Fruit fly (Drosophila melanogaster) whole organism, embryonic: Measurements from ENCODE around the gene CG31445.
A peak's percentile ranks its signal among the peaks of the same experiment; 100 is the strongest.

Source experiments
- Ada2b ChIP-seq: fragments of 200-800 bp; sonication (Bioruptor generic); IDR thresholded peaks from 2 replicates; pipeline ENCODE4 v1.3.6; 2022; ENCODE audit warnings: missing biosample characterization, missing genetic modification characterization
- CG10431 ChIP-seq: fragments of 200-800 bp; sonication (Bioruptor generic); optimal IDR thresholded peaks from 3 replicates; lab custom pipeline; 2018; ENCODE audit warnings: missing biosample characterization, mild to moderate bottlenecking, missing genetic modification characterization
- CG11398 ChIP-seq: fragments of 200-800 bp; sonication (Bioruptor generic); optimal IDR thresholded peaks from 2 replicates; lab custom pipeline; 2016; ENCODE audit warnings: missing biosample characterization, missing genetic modification characterization
- CG11560 ChIP-seq: fragments of 200-800 bp; sonication (Bioruptor generic); IDR thresholded peaks from 3 replicates; pipeline ENCODE4 v1.3.6; 2022; ENCODE audit warnings: missing biosample characterization, missing genetic modification characterization
- CG11723 ChIP-seq: fragments of 200-800 bp; sonication (Bioruptor generic); optimal IDR thresholded peaks from 2 replicates; lab custom pipeline; 2017; ENCODE audit warnings: missing biosample characterization, mild to moderate bottlenecking, missing genetic modification characterization
- CG12104 ChIP-seq: fragments of 200-800 bp; sonication (Bioruptor generic); optimal IDR thresholded peaks from 3 replicates; lab custom pipeline; 2016; ENCODE audit warnings: missing biosample characterization, missing genetic modification characterization
- CG12659 ChIP-seq: fragments of 200-800 bp; sonication (Bioruptor generic); optimal IDR thresholded peaks from 3 replicates; lab custom pipeline; 2017; ENCODE audit warnings: mild to moderate bottlenecking, missing biosample characterization, missing genetic modification reagents, missing genetic modification characterization
- CG14860 ChIP-seq: fragments of 200-800 bp; sonication (Bioruptor generic); IDR thresholded peaks from 3 replicates; pipeline ENCODE4 v1.3.6; 2022; ENCODE audit warnings: missing biosample characterization, missing genetic modification characterization; ENCODE audit not compliant: partially characterized antibody
- CG1529 ChIP-seq: fragments of 200-800 bp; sonication (Bioruptor generic); optimal IDR thresholded peaks from 3 replicates; lab custom pipeline; 2018; ENCODE audit warnings: missing biosample characterization, missing genetic modification characterization
- CG17802 ChIP-seq: fragments of 200-800 bp; sonication (Bioruptor generic); optimal IDR thresholded peaks from 2 replicates; lab custom pipeline; 2018; ENCODE audit warnings: missing biosample characterization, mild to moderate bottlenecking, missing genetic modification characterization, moderate library complexity
- CG8281 ChIP-seq: fragments of 200-800 bp; sonication (Bioruptor generic); optimal IDR thresholded peaks from 2 replicates; lab custom pipeline; 2018; ENCODE audit warnings: missing biosample characterization, mild to moderate bottlenecking, missing genetic modification characterization, moderate library complexity
- CG9932 ChIP-seq: fragments of 200-800 bp; sonication (Bioruptor generic); IDR thresholded peaks from 2 replicates; pipeline ENCODE4 v1.3.6; 2022; ENCODE audit warnings: missing biosample characterization, missing genetic modification characterization
- Dfd ChIP-seq, 2 experiments: fragments of >200 bp; optimal IDR thresholded peaks; 2 replicates each; lab custom pipeline; 2017; ENCODE audit warnings: missing biosample characterization in 2 of 2, missing genetic modification characterization in 2 of 2
- Doc2 ChIP-seq: fragments of 200-800 bp; sonication (Bioruptor generic); IDR thresholded peaks from 2 replicates; pipeline ENCODE4 v1.3.6; 2022; ENCODE audit warnings: missing biosample characterization, missing genetic modification characterization
- NFAT ChIP-seq: fragments of 200-800 bp; sonication (Bioruptor generic); IDR thresholded peaks from 2 replicates; pipeline ENCODE4 v1.3.6; 2022; ENCODE audit warnings: missing biosample characterization, missing genetic modification characterization
- Oaz ChIP-seq: fragments of 200-800 bp; sonication (Bioruptor generic); IDR thresholded peaks from 2 replicates; pipeline ENCODE4 v1.3.6; 2022; ENCODE audit warnings: missing biosample characterization, missing genetic modification characterization
- Ptx1 ChIP-seq: fragments of 200-800 bp; sonication (Bioruptor generic); IDR thresholded peaks from 2 replicates; pipeline ENCODE4 v1.3.6; 2022; ENCODE audit warnings: missing biosample characterization, missing genetic modification characterization
- Usf ChIP-seq: fragments of 200-800 bp; sonication (Bioruptor generic); optimal IDR thresholded peaks from 2 replicates; lab custom pipeline; 2017; ENCODE audit warnings: missing genotype, missing biosample characterization, missing genetic modification characterization
- Xbp1 ChIP-seq: fragments of 200-800 bp; sonication (Bioruptor generic); optimal IDR thresholded peaks from 3 replicates; lab custom pipeline; 2016; ENCODE audit warnings: missing biosample characterization, mild to moderate bottlenecking, missing genetic modification characterization
- ash1 ChIP-seq: fragments of 200-800 bp; sonication (Bioruptor generic); optimal IDR thresholded peaks from 2 replicates; lab custom pipeline; 2018; ENCODE audit warnings: missing biosample characterization, mild to moderate bottlenecking, missing genetic modification characterization
- cg ChIP-seq: fragments of 200-800 bp; sonication (Bioruptor generic); optimal IDR thresholded peaks from 3 replicates; lab custom pipeline; 2019; ENCODE audit warnings: missing biosample characterization, mild to moderate bottlenecking, missing genetic modification characterization, moderate library complexity
- corto ChIP-seq: fragments of 200-800 bp; sonication (Bioruptor generic); optimal IDR thresholded peaks from 2 replicates; lab custom pipeline; 2016; ENCODE audit warnings: missing biosample characterization, mild to moderate bottlenecking, missing genetic modification characterization, moderate library complexity
- dmrt11E ChIP-seq: fragments of 200-800 bp; sonication (Bioruptor generic); optimal IDR thresholded peaks from 3 replicates; lab custom pipeline; 2018; ENCODE audit warnings: missing biosample characterization, mild to moderate bottlenecking, missing genetic modification characterization, moderate library complexity
- gem ChIP-seq: fragments of 200-800 bp; sonication (Bioruptor generic); optimal IDR thresholded peaks from 2 replicates; lab custom pipeline; 2019; ENCODE audit warnings: missing biosample characterization, mild to moderate bottlenecking, missing genetic modification characterization, moderate library complexity
- hkb ChIP-seq, 2 experiments: fragments of 200-800 bp in 1 of 2; fragments of >200 bp in 1 of 2; sonication (Bioruptor generic) in 1 of 2; IDR thresholded peaks in 1 of 2; optimal IDR thresholded peaks in 1 of 2; 2 replicates each; pipeline versions ENCODE4 v1.3.6 to Lab custom; 2017 to 2022; ENCODE audit warnings: missing biosample characterization in 1 of 2, missing genetic modification characterization in 1 of 2
- ken ChIP-seq: fragments of 200-800 bp; sonication (Bioruptor generic); IDR thresholded peaks from 3 replicates; pipeline ENCODE4 v1.3.6; 2022; ENCODE audit warnings: missing biosample characterization, missing genetic modification characterization
- nau ChIP-seq: fragments of 200-800 bp; sonication (Bioruptor generic); optimal IDR thresholded peaks from 3 replicates; lab custom pipeline; 2017; ENCODE audit warnings: missing biosample characterization, mild to moderate bottlenecking, missing genetic modification characterization, missing genetic modification reagents
- odd ChIP-seq: fragments of 200-800 bp; sonication (Bioruptor generic); optimal IDR thresholded peaks from 2 replicates; lab custom pipeline; 2017; ENCODE audit warnings: missing biosample characterization, mild to moderate bottlenecking, missing genetic modification characterization
- ro ChIP-seq: fragments of 200-800 bp; sonication (Bioruptor generic); IDR thresholded peaks from 2 replicates; pipeline ENCODE4 v1.3.6; 2022; ENCODE audit warnings: missing biosample characterization, missing genetic modification characterization
- sens ChIP-seq: fragments of 200-800 bp; sonication (Bioruptor generic); peaks from one replicate; lab custom pipeline; 2016; ENCODE audit warnings: missing biosample characterization, missing genetic modification characterization
- slbo ChIP-seq: fragments of 200-800 bp; sonication (Bioruptor generic); IDR thresholded peaks from 2 replicates; pipeline ENCODE4 v1.3.6; 2022; ENCODE audit warnings: missing biosample characterization, missing genetic modification characterization
- ttk ChIP-seq: fragments of 200-800 bp; sonication (Bioruptor generic); IDR thresholded peaks from 2 replicates; pipeline ENCODE4 v2.1.2; 2022; ENCODE audit warnings: missing biosample characterization, missing genetic modification characterization

The CG31445 gene

DNA sequence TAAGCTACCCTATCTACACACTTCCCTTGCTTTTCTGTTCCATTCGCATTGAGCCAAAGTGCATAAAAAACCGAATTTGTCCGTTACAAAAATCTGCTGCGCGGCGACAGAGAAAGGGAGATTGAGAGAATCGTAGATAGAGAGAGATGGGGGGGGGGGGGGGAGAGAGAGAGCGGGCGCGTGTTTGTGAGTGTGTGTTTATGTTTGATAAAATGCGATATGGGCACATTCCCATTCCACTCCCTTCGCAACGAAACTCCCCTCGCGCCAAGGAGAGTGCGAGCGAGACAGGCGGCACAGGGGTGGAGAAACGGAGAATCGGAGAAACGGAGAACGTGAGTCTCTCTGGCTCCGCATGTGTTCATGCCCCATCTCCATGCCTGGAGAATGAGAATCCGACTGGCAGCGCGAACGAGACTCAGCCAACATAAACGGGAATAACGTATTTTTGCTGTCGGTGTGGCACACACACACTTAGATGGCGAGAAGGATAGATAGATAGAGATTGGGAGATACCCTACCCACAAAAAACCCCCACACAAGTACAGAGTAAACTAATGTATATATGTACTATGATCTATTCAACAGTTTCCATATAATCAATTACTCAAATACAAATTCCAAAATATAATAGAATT is 42.8 kb upstream of the CG31445 start (continued):
- TF ChIP-seq ttk (GFP tag; lab: Robert Waterston, UW) (peak; percentile 44; the same call in 1 of the 2 replicates), CG17802 (tag; lab: Kevin White, UChicago) (no peak), Ada2b (GFP tag; lab: Robert Waterston, UW) (no peak), CG11398 (GFP tag; lab: Kevin White, UChicago) (no peak), NFAT (GFP tag; lab: Robert Waterston, UW) (no peak), CG8281 (tag; lab: Kevin White, UChicago) (peak; percentile 26), hkb (optimal IDR thresholded peaks at IDR 0.05; lab: Kevin White, UChicago) (no peak), hkb (GFP tag; IDR thresholded peaks at IDR 0.05; lab: Robert Waterston, UW) (no peak), Xbp1 (GFP tag; lab: Kevin White, UChicago) (no peak)

dm6 chr3R:29284315-29284714 is 39.7 kb upstream of the CG31445 start:
- TF ChIP-seq Oaz (no peak), CG14860 (GFP tag; lab: Robert Waterston, UW) (no peak), CG1529 (no peak), CG12104 (GFP tag; lab: Kevin White, UChicago) (no peak), ro (no peak), odd (GFP tag; lab: Kevin White, UChicago) (no peak), Usf (GFP tag; lab: Kevin White, UChicago) (no peak), Dfd (GFP tag; optimal IDR thresholded peaks at IDR 0.05; lab: Kevin White, UChicago) (no peak), nau (no peak), Ptx1 (GFP tag; lab: Robert Waterston, UW) (no peak), dmrt11E (tag; lab: Kevin White, UChicago) (no peak), CG9932 (GFP tag; lab: Robert Waterston, UW) (no peak), CG11560 (tag; lab: Robert Waterston, UW) (no peak)

dm6 chr3R:29282939-29283616 is 38.5 kb upstream of the CG31445 start:
- TF ChIP-seq gem (no peak), ken (GFP tag; lab: Robert Waterston, UW) (no peak), corto (GFP tag; lab: Kevin White, UChicago) (peak; percentile 52), cg (GFP tag; lab: Kevin White, UChicago) (peak; percentile 41), CG11723 (GFP tag; lab: Kevin White, UChicago) (no peak), ash1 (no peak), CG12659 (no peak), Doc2 (no peak), CG10431 (GFP tag; lab: Kevin White, UChicago) (peak; percentile 25), slbo (GFP tag; lab: Robert Waterston, UW) (no peak), Xbp1 (GFP tag; lab: Kevin White, UChicago) (no peak), sens (GFP tag; lab: Kevin White, UChicago) (peak; percentile 9)
